Worm (Caenorhabditis elegans) whole organism, late embryonic: Measurements from ENCODE around the gene R03G5.6.

ENCODE experiments used
- ama-1 ChIP-seq: fragments of 150-350 bp; optimal IDR thresholded peaks from 2 replicates; lab custom pipeline; 2014
- ceh-45 ChIP-seq: fragments of 200-800 bp; sonication (Bioruptor generic); IDR thresholded peaks from 2 replicates; pipeline ENCODE4 v1.3.6; 2022; ENCODE audit warnings: missing genetic modification reagents, missing genetic modification characterization, missing compliant biosample characterization
- ceh-9 ChIP-seq: sonication (generic microtip); optimal IDR thresholded peaks from 2 replicates; lab custom pipeline; 2016; ENCODE audit warnings: mild to moderate bottlenecking, missing genetic modification characterization, inconsistent platforms, missing compliant biosample characterization
- dmd-4 ChIP-seq: sonication (generic microtip); optimal IDR thresholded peaks from 2 replicates; lab custom pipeline; 2016; ENCODE audit warnings: borderline replicate concordance, missing genetic modification characterization, missing compliant biosample characterization
- elt-2 ChIP-seq: sonication (generic microtip); optimal IDR thresholded peaks from 2 replicates; lab custom pipeline; 2016; ENCODE audit warnings: missing genetic modification reagents, missing genetic modification characterization, missing compliant biosample characterization
- ets-4 ChIP-seq: sonication (generic microtip); optimal IDR thresholded peaks from 2 replicates; lab custom pipeline; 2016; ENCODE audit warnings: missing genetic modification characterization, missing compliant biosample characterization
- fkh-10 ChIP-seq: fragments of 150-350 bp; optimal IDR thresholded peaks from 2 replicates; lab custom pipeline; 2014; ENCODE audit warnings: missing biosample characterization, missing genetic modification reagents, missing genetic modification characterization
- hlh-30 ChIP-seq: sonication (generic microtip); optimal IDR thresholded peaks from 2 replicates; lab custom pipeline; 2017; ENCODE audit warnings: antibody characterized with exemption, missing genetic modification characterization, missing compliant biosample characterization; ENCODE audit not compliant: insufficient read depth
- lin-11 ChIP-seq: fragments of 200-800 bp; sonication (Bioruptor generic); optimal IDR thresholded peaks from 2 replicates; lab custom pipeline; 2018; ENCODE audit warnings: mild to moderate bottlenecking, missing genetic modification characterization, missing compliant biosample characterization
- nhr-11 ChIP-seq: fragments of 150-350 bp; optimal IDR thresholded peaks from 2 replicates; lab custom pipeline; 2014; ENCODE audit warnings: missing biosample characterization, missing genetic modification characterization
- pha-4 ChIP-seq: fragments of 150-350 bp; optimal IDR thresholded peaks from 2 replicates; lab custom pipeline; 2018; ENCODE audit warnings: missing biosample characterization, missing genetic modification reagents, missing genetic modification characterization
- syd-9 ChIP-seq: sonication (generic microtip); optimal IDR thresholded peaks from 2 replicates; lab custom pipeline; 2016; ENCODE audit warnings: mild to moderate bottlenecking, missing genetic modification characterization, moderate library complexity, missing compliant biosample characterization
- ttx-3 ChIP-seq: sonication (generic microtip); optimal IDR thresholded peaks from 2 replicates; lab custom pipeline; 2016; ENCODE audit warnings: missing genetic modification reagents, missing genetic modification characterization, missing compliant biosample characterization
- zip-5 ChIP-seq: sonication (generic microtip); optimal IDR thresholded peaks from 2 replicates; lab custom pipeline; 2016; ENCODE audit warnings: missing genetic modification characterization, missing compliant biosample characterization

- TF ChIP-seq ceh-45 (GFP tag; lab: Robert Waterston, UW) = no peak
- no peak for TF ChIP-seq fkh-10
- TF ChIP-seq syd-9 = no peak
- TF ChIP-seq ttx-3 (tag; lab: Kevin White, UChicago) = no peak
- TF ChIP-seq nhr-11 (tag; lab: Kevin White, UChicago) = no peak
- TF ChIP-seq lin-11 = no peak
- no peak for TF ChIP-seq ceh-9 (tag; lab: Kevin White, UChicago)
- no peak for TF ChIP-seq elt-2 (tag; lab: Kevin White, UChicago)
- TF ChIP-seq ama-1 (lab: Kevin White, UChicago) = no peak
- no peak for TF ChIP-seq ets-4
- TF ChIP-seq dmd-4 = no peak
- TF ChIP-seq hlh-30 (tag; lab: Kevin White, UChicago) = peak; percentile 62
- no peak for TF ChIP-seq pha-4
- no peak for TF ChIP-seq zip-5 (tag; lab: Kevin White, UChicago)
These were observed 34.3 kb downstream of the R03G5.6 start, which contains the start of gene ZK154.4 for ce11 chrX:7782389-7782788.
